Fruit fly (Drosophila melanogaster): Measurements from ENCODE around the gene CG14105.

CG14105 gene

dm6 chr3L:13377657-13378056 is 48.8 kb downstream of the CG14105 start, which contains the start of gene CG14111:
Gene CG14111, plus strand, starts transcription at chr3L:13377957.
- no peak for TF ChIP-seq CG9948 (tag; optimal IDR thresholded peaks at IDR 0.05)
- TF ChIP-seq CG10348 (GFP tag; IDR thresholded peaks at IDR 0.05): no peak
- no peak for TF ChIP-seq Snoo (tag; optimal IDR thresholded peaks at IDR 0.05)
- no peak for TF ChIP-seq fd96Ca (GFP tag; IDR thresholded peaks at IDR 0.05)
- no peak for TF ChIP-seq CG4496 (GFP tag; IDR thresholded peaks at IDR 0.05)
- TF ChIP-seq CG14655 (GFP tag; optimal IDR thresholded peaks at IDR 0.05): no peak
- no peak for TF ChIP-seq CG8301 (tag; optimal IDR thresholded peaks at IDR 0.05)
- no peak for TF ChIP-seq Pif1A (GFP tag; optimal IDR thresholded peaks at IDR 0.05)
- TF ChIP-seq rn (GFP tag; IDR thresholded peaks at IDR 0.05): no peak
- no peak for TF ChIP-seq EcR (GFP tag; optimal IDR thresholded peaks at IDR 0.05)
- no peak for TF ChIP-seq CG17806 (tag; optimal IDR thresholded peaks at IDR 0.05)
